Worm (Caenorhabditis elegans) whole organism, L1 larva: Measurements from ENCODE around the gene hen-1.

ENCODE experiments used
- C04F5.9 ChIP-seq: sonication (generic microtip); optimal IDR thresholded peaks from 2 replicates; lab custom pipeline; 2016; ENCODE audit warnings: missing genetic modification characterization, missing compliant biosample characterization
- F16B12.6 ChIP-seq: fragments of 150-350 bp; optimal IDR thresholded peaks from 2 replicates; lab custom pipeline; 2014; ENCODE audit warnings: missing biosample characterization, missing genetic modification characterization
- alr-1 ChIP-seq: fragments of 200-800 bp; sonication (Bioruptor generic); optimal IDR thresholded peaks from 2 replicates; lab custom pipeline; 2018; ENCODE audit warnings: borderline replicate concordance, mild to moderate bottlenecking, missing genetic modification characterization, missing compliant biosample characterization
- ceh-63 ChIP-seq: fragments of 200-800 bp; sonication (Bioruptor generic); optimal IDR thresholded peaks from 2 replicates; lab custom pipeline; 2018; ENCODE audit warnings: mild to moderate bottlenecking, missing genetic modification characterization, missing compliant biosample characterization
- ces-1 ChIP-seq: fragments of 150-350 bp; optimal IDR thresholded peaks from 2 replicates; lab custom pipeline; 2014; ENCODE audit warnings: missing biosample characterization, missing genetic modification reagents, missing genetic modification characterization
- dpl-1 ChIP-seq, 3 experiments: fragments of 150-350 bp in 2 of 3; sonication (generic microtip) in 1 of 3; optimal IDR thresholded peaks; 2 replicates each; lab custom pipeline; 2014 to 2017; ENCODE audit warnings: missing biosample characterization in 3 of 3, missing genetic modification characterization in 3 of 3, missing genetic modification reagents in 3 of 3
- efl-1 ChIP-seq, 4 experiments: fragments of 150-350 bp; optimal IDR thresholded peaks in 3 of 4; peaks in 1 of 4; 1 replicate in 1 of 4; 2 replicates in 3 of 4; lab custom pipeline; 2014; ENCODE audit warnings: missing biosample characterization in 2 of 4, missing genetic modification characterization in 2 of 4, missing genetic modification reagents in 2 of 4
- efl-3 ChIP-seq: fragments of 200-800 bp; sonication (Bioruptor generic); optimal IDR thresholded peaks from 2 replicates; lab custom pipeline; 2018; ENCODE audit warnings: mild to moderate bottlenecking, missing genetic modification characterization, missing compliant biosample characterization
- elt-2 ChIP-seq: sonication (generic microtip); optimal IDR thresholded peaks from 2 replicates; lab custom pipeline; 2016; ENCODE audit warnings: missing genetic modification characterization, mild to moderate bottlenecking, inconsistent platforms, missing compliant biosample characterization, missing genetic modification reagents
- fkh-10 ChIP-seq: sonication (generic microtip); optimal IDR thresholded peaks from 2 replicates; lab custom pipeline; 2017; ENCODE audit warnings: missing biosample characterization, missing genetic modification reagents, missing genetic modification characterization
- fkh-8 ChIP-seq: sonication (generic microtip); optimal IDR thresholded peaks from 2 replicates; lab custom pipeline; 2016; ENCODE audit warnings: mild to moderate bottlenecking, missing genetic modification characterization, missing compliant biosample characterization
- fos-1 ChIP-seq: fragments of 150-350 bp; optimal IDR thresholded peaks from 2 replicates; lab custom pipeline; 2014; ENCODE audit warnings: missing biosample characterization, missing genetic modification characterization
- grh-1 ChIP-seq: fragments of 200-800 bp; sonication (Bioruptor generic); IDR thresholded peaks from 2 replicates; pipeline ENCODE4 v1.3.6; 2022; ENCODE audit warnings: missing genetic modification reagents, missing genetic modification characterization, missing compliant biosample characterization
- hlh-17 ChIP-seq: fragments of 200-800 bp; sonication (Bioruptor generic); optimal IDR thresholded peaks from 2 replicates; lab custom pipeline; 2018; ENCODE audit warnings: missing genetic modification characterization, mild to moderate bottlenecking, missing compliant biosample characterization, moderate library complexity, borderline replicate concordance
- hlh-4 ChIP-seq: sonication (generic microtip); optimal IDR thresholded peaks from 2 replicates; lab custom pipeline; 2016; ENCODE audit warnings: mild to moderate bottlenecking, missing genetic modification characterization, missing compliant biosample characterization
- hpl-2 ChIP-seq: fragments of 150-350 bp; optimal IDR thresholded peaks from 2 replicates; lab custom pipeline; 2014; ENCODE audit warnings: missing biosample characterization, missing genetic modification reagents, missing genetic modification characterization
- isw-1 ChIP-seq: fragments of 200-800 bp; sonication (Bioruptor generic); IDR thresholded peaks from 2 replicates; pipeline ENCODE4 v1.3.6; 2022; ENCODE audit warnings: missing genetic modification characterization, missing compliant biosample characterization
- lin-15B ChIP-seq: fragments of 150-350 bp; sonication (generic microtip); optimal IDR thresholded peaks from 3 replicates; lab custom pipeline; 2014; ENCODE audit warnings: missing biosample characterization, missing genetic modification characterization
- lin-35 ChIP-seq, 2 experiments: fragments of 150-350 bp; optimal IDR thresholded peaks; 2 replicates each; lab custom pipeline; 2014; ENCODE audit warnings: missing biosample characterization in 2 of 2, missing genetic modification characterization in 2 of 2, missing genetic modification reagents in 2 of 2
- lin-39 ChIP-seq: fragments of 150-350 bp; optimal IDR thresholded peaks from 2 replicates; lab custom pipeline; 2014; ENCODE audit warnings: missing biosample characterization, missing genetic modification reagents, missing genetic modification characterization
- mab-9 ChIP-seq: fragments of 200-800 bp; sonication (Bioruptor generic); IDR thresholded peaks from 2 replicates; pipeline ENCODE4 v1.3.6; 2022; ENCODE audit warnings: missing genetic modification reagents, missing genetic modification characterization, missing compliant biosample characterization
- mdl-1 ChIP-seq, 2 experiments: fragments of 150-350 bp; optimal IDR thresholded peaks; 2 replicates each; lab custom pipeline; 2014 to 2017; ENCODE audit warnings: missing biosample characterization in 2 of 2, missing genetic modification characterization in 2 of 2, inconsistent platforms in 1 of 2
- mep-1 ChIP-seq: fragments of 150-350 bp; optimal IDR thresholded peaks from 2 replicates; lab custom pipeline; 2014; ENCODE audit warnings: missing biosample characterization, missing genetic modification characterization
- nhr-11 ChIP-seq: fragments of 150-350 bp; optimal IDR thresholded peaks from 2 replicates; lab custom pipeline; 2014; ENCODE audit warnings: missing biosample characterization, missing genetic modification characterization
- nhr-19 ChIP-seq: fragments of 200-800 bp; sonication (Bioruptor generic); conservative IDR thresholded peaks from 2 replicates; pipeline ENCODE4 v1.3.6; 2022; ENCODE audit warnings: missing genetic modification characterization, missing compliant biosample characterization
- nhr-47 ChIP-seq: sonication (generic microtip); optimal IDR thresholded peaks from 2 replicates; lab custom pipeline; 2016; ENCODE audit warnings: mild to moderate bottlenecking, missing genetic modification characterization, moderate library complexity, missing compliant biosample characterization
- nhr-71 ChIP-seq: sonication (generic microtip); optimal IDR thresholded peaks from 2 replicates; lab custom pipeline; 2016; ENCODE audit warnings: mild to moderate bottlenecking, missing genetic modification characterization, moderate library complexity, missing compliant biosample characterization
- nhr-84 ChIP-seq: sonication (generic microtip); optimal IDR thresholded peaks from 2 replicates; lab custom pipeline; 2017; ENCODE audit warnings: missing biosample characterization, missing genetic modification characterization
- pax-3 ChIP-seq: fragments of 200-800 bp; sonication (Bioruptor generic); optimal IDR thresholded peaks from 2 replicates; lab custom pipeline; 2018; ENCODE audit warnings: mild to moderate bottlenecking, missing genetic modification characterization, moderate library complexity, missing compliant biosample characterization
- pqm-1 ChIP-seq: sonication (generic microtip); optimal IDR thresholded peaks from 3 replicates; lab custom pipeline; 2017; ENCODE audit warnings: missing biosample characterization, missing genetic modification characterization
- rnt-1 ChIP-seq: sonication (generic microtip); optimal IDR thresholded peaks from 2 replicates; lab custom pipeline; 2016; ENCODE audit warnings: mild to moderate bottlenecking, missing genetic modification characterization, moderate library complexity, missing compliant biosample characterization
- snpc-4 ChIP-seq: fragments of 150-350 bp; optimal IDR thresholded peaks from 2 replicates; lab custom pipeline; 2014; ENCODE audit warnings: missing biosample characterization, missing genetic modification characterization
- snu-23 ChIP-seq: sonication (generic microtip); optimal IDR thresholded peaks from 2 replicates; lab custom pipeline; 2016; ENCODE audit warnings: missing genetic modification characterization, missing compliant biosample characterization
- sptf-1 ChIP-seq: fragments of 150-350 bp; optimal IDR thresholded peaks from 2 replicates; lab custom pipeline; 2014; ENCODE audit warnings: missing biosample characterization, missing genetic modification characterization
- sup-37 ChIP-seq: fragments of 200-800 bp; sonication (Bioruptor generic); optimal IDR thresholded peaks from 2 replicates; lab custom pipeline; 2018; ENCODE audit warnings: mild to moderate bottlenecking, missing genetic modification characterization, missing compliant biosample characterization
- swsn-7 ChIP-seq: sonication (generic microtip); optimal IDR thresholded peaks from 2 replicates; lab custom pipeline; 2016; ENCODE audit warnings: missing genetic modification characterization, missing compliant biosample characterization
- unc-30 ChIP-seq: sonication (generic microtip); optimal IDR thresholded peaks from 2 replicates; lab custom pipeline; 2017; ENCODE audit warnings: missing biosample characterization, missing genetic modification characterization
- unc-62 ChIP-seq: fragments of 150-350 bp; optimal IDR thresholded peaks from 2 replicates; lab custom pipeline; 2014; ENCODE audit warnings: missing biosample characterization, missing genetic modification reagents, missing genetic modification characterization
- unc-86 ChIP-seq: sonication (generic microtip); optimal IDR thresholded peaks from 2 replicates; lab custom pipeline; 2016; ENCODE audit warnings: missing genetic modification characterization, missing compliant biosample characterization
- vab-15 ChIP-seq: sonication (generic microtip); optimal IDR thresholded peaks from 2 replicates; lab custom pipeline; 2017; ENCODE audit warnings: missing genotype, mild to moderate bottlenecking, missing genetic modification characterization, missing compliant biosample characterization
- xbp-1 ChIP-seq: sonication (generic microtip); optimal IDR thresholded peaks from 2 replicates; lab custom pipeline; 2016; ENCODE audit warnings: missing genetic modification characterization, missing compliant biosample characterization
- zag-1 ChIP-seq: fragments of 150-350 bp; optimal IDR thresholded peaks from 2 replicates; lab custom pipeline; 2014; ENCODE audit warnings: missing biosample characterization, missing genetic modification characterization
- zip-4 ChIP-seq: fragments of 200-800 bp; sonication (Bioruptor generic); optimal IDR thresholded peaks from 2 replicates; lab custom pipeline; 2018; ENCODE audit warnings: mild to moderate bottlenecking, missing genetic modification characterization, moderate library complexity, missing compliant biosample characterization
- ztf-11 ChIP-seq, 2 experiments: sonication (generic microtip); optimal IDR thresholded peaks; 2 replicates each; lab custom pipeline; 2016 to 2017; ENCODE audit warnings: missing genetic modification characterization in 2 of 2, missing biosample characterization in 1 of 2, missing compliant biosample characterization in 1 of 2
- ztf-4 ChIP-seq: fragments of 150-350 bp; optimal IDR thresholded peaks from 2 replicates; lab custom pipeline; 2014; ENCODE audit warnings: missing biosample characterization, missing genetic modification characterization

Gene hen-1

DNA sequence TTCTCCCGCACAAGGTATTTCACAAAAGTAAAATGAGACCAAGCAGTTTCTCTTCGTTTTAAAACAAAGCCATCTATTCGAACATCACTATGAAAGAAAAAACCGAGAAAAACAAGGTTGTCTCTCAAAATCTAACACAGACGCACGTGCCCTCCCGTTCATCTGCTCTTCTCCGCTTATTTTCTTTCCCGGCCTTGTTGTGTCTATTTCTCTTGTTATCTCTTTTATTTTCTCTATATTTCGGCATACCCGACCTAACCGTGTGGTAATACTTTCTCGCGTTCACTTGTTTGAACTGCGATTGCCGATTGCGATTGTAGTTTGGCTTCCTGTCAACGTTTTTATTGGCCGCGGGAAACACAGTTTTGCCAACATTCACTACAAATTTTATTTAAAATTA, 12.7 kb upstream of the hen-1 start (continued):
- TF ChIP-seq pqm-1 (tag; lab: Kevin White, UChicago) (no peak), F16B12.6 (no peak), fkh-10 (GFP tag; lab: Kevin White, UChicago) (no peak), nhr-11 (no peak), dpl-1 (GFP tag; optimal IDR thresholded peaks at IDR 0.05; lab: Kevin White, UChicago) (no peak), ceh-63 (GFP tag; lab: Kevin White, UChicago) (no peak), zag-1 (tag; lab: Kevin White, UChicago) (no peak), unc-30 (tag; lab: Kevin White, UChicago) (no peak), nhr-84 (tag; lab: Kevin White, UChicago) (no peak), snpc-4 (no peak), lin-35 (GFP tag; optimal IDR thresholded peaks at IDR 0.05; lab: Kevin White, UChicago) (peak in 1 of 2 experiments; percentile 24), unc-62 (GFP tag; lab: Kevin White, UChicago) (no peak), fos-1 (tag; lab: Kevin White, UChicago) (no peak), mdl-1 (tag; optimal IDR thresholded peaks at IDR 0.05; lab: Kevin White, UChicago) (peak in 1 of 2 experiments; percentile 77), grh-1 (no peak), sptf-1 (tag; lab: Kevin White, UChicago) (no peak), vab-15 (no peak), hpl-2 (GFP tag; lab: Kevin White, UChicago) (no peak), mab-9 (GFP tag; lab: Robert Waterston, UW) (no peak), ztf-4 (no peak), mep-1 (tag; lab: Kevin White, UChicago) (peak; percentile 17), efl-3 (no peak), C04F5.9 (tag; lab: Kevin White, UChicago) (no peak), alr-1 (tag; lab: Kevin White, UChicago) (no peak), lin-39 (no peak), sup-37 (GFP tag; lab: Kevin White, UChicago) (no peak), swsn-7 (tag; lab: Kevin White, UChicago) (no peak), nhr-47 (tag; lab: Kevin White, UChicago) (no peak), lin-15B (tag; lab: Kevin White, UChicago) (no peak), xbp-1 (tag; lab: Kevin White, UChicago) (no peak), isw-1 (no peak), unc-86 (no peak), hlh-4 (tag; lab: Kevin White, UChicago) (no peak), zip-4 (GFP tag; lab: Kevin White, UChicago) (no peak), ztf-11 (tag; optimal IDR thresholded peaks at IDR 0.05; lab: Kevin White, UChicago) (no peak), hlh-17 (GFP tag; lab: Kevin White, UChicago) (no peak), fkh-8 (tag; lab: Kevin White, UChicago) (no peak), nhr-71 (tag; lab: Kevin White, UChicago) (peak; percentile 11), pax-3 (tag; lab: Kevin White, UChicago) (no peak), rnt-1 (tag; lab: Kevin White, UChicago) (no peak), nhr-19 (GFP tag; lab: Robert Waterston, UW) (no peak), elt-2 (no peak), ces-1 (GFP tag; lab: Kevin White, UChicago) (no peak), snu-23 (GFP tag; lab: Kevin White, UChicago) (peak; percentile 11), efl-1 (optimal IDR thresholded peaks at IDR 0.05; lab: Kevin White, UChicago) (no peak), efl-1 (GFP tag; optimal IDR thresholded peaks at IDR 0.05 in 1 of 2; lab: Kevin White, UChicago) (peak in 1 of 2 experiments; percentile 49)
